Fruit fly (Drosophila melanogaster): ENCODE measurements around the gene CG5984.

DNA sequence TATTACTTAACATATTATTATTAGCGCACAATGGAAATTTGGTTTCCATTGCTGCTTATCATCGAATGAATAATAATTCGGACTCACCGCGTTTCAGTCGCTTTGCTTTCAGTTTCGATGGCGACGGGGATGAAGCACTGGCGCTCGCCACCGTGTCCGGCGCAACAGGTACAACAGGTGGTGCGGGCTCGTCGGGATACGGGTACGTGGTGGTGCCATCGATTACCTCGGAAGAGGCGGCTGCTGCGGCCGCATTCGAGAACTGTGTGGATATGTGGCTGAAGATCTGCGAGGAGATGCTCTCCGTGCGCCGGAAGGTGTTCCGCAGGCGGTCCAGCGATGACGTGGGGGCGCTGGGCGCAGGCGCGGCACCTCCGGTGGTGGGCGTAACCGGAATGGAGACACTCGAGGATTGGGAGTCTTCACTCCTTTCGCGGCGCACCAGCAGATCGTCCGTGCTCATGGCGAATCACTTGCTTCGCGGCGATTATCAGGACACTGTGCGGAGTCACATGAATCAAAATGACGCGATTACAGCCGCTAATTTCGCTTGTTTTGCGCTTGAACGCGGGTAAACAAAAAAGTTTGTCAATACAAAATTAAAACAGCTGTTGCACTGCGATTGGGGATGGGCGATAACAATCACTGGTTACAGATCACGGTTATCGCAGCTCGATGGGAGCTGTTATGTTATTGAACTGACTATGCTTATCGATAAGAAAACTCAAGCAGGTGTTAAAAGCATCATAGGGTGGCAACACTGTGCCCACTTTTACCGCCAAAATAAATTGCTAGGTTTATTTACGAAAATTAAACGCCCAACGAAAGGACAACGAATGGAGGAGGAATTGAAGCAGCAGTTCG, 9.1 kb downstream of the CG5984 start, which contains the start of the genes CG31064 and PolA2:
- TF ChIP-seq CrebA (GFP tag; optimal IDR thresholded peaks at IDR 0.05; ENCODE audit: borderline replicate concordance) (no peak), CG32264 (GFP tag; optimal IDR thresholded peaks at IDR 0.05) (no peak), Rel (GFP tag; optimal IDR thresholded peaks at IDR 0.05) (no peak), Rel (tag; optimal IDR thresholded peaks at IDR 0.05) (no peak), foxo (GFP tag; optimal IDR thresholded peaks at IDR 0.05) (no peak), brk (GFP tag; optimal IDR thresholded peaks at IDR 0.05) (no peak), rgr (GFP tag; optimal IDR thresholded peaks at IDR 0.05) (no peak), br (GFP tag; optimal IDR thresholded peaks at IDR 0.05) (no peak), tai (GFP tag; optimal IDR thresholded peaks at IDR 0.05) (no peak)

Measured in whole organism, wandering third instar larva.